Fruit fly (Drosophila melanogaster) whole organism, pupa: ENCODE data around the gene CG9737.

ENCODE experiments used
- CG10348 ChIP-seq: fragments of 200-800 bp; sonication (Bioruptor generic); IDR thresholded peaks from 2 replicates; pipeline ENCODE4 v1.3.6; 2022; ENCODE audit warnings: missing biosample characterization, missing genetic modification characterization
- CG12605 ChIP-seq: fragments of 200-800 bp; sonication (Bioruptor generic); IDR thresholded peaks from 2 replicates; pipeline ENCODE4 v1.3.6; 2022; ENCODE audit warnings: missing biosample characterization, missing genetic modification characterization
- CG13204 ChIP-seq: fragments of 200-800 bp; sonication (Bioruptor generic); optimal IDR thresholded peaks from 2 replicates; lab custom pipeline; 2018; ENCODE audit warnings: missing biosample characterization, mild to moderate bottlenecking, missing genetic modification characterization, moderate library complexity
- CG14655 ChIP-seq: fragments of 200-800 bp; sonication (Bioruptor generic); optimal IDR thresholded peaks from 3 replicates; lab custom pipeline; 2017; ENCODE audit warnings: mild to moderate bottlenecking, missing biosample characterization, missing genetic modification reagents, missing genetic modification characterization
- CG15710 ChIP-seq: fragments of 200-800 bp; sonication (Bioruptor generic); optimal IDR thresholded peaks from 2 replicates; lab custom pipeline; 2018; ENCODE audit warnings: missing biosample characterization, mild to moderate bottlenecking, missing genetic modification characterization, moderate library complexity
- CG17806 ChIP-seq: fragments of 200-800 bp; sonication (Bioruptor generic); optimal IDR thresholded peaks from 2 replicates; lab custom pipeline; 2018; ENCODE audit warnings: missing biosample characterization, mild to moderate bottlenecking, missing genetic modification characterization, moderate library complexity
- CG32121 ChIP-seq: fragments of 200-800 bp; sonication (Bioruptor generic); IDR thresholded peaks from 2 replicates; pipeline ENCODE4 v1.3.6; 2022; ENCODE audit warnings: missing biosample characterization, missing genetic modification characterization
- CG34367 ChIP-seq: fragments of 200-800 bp; sonication (Bioruptor generic); optimal IDR thresholded peaks from 2 replicates; lab custom pipeline; 2018; ENCODE audit warnings: missing biosample characterization, mild to moderate bottlenecking, missing genetic modification characterization
- CG4496 ChIP-seq: fragments of 200-800 bp; sonication (Bioruptor generic); IDR thresholded peaks from 3 replicates; pipeline ENCODE4 v1.3.6; 2022; ENCODE audit warnings: missing biosample characterization, missing genetic modification characterization
- CG8159 ChIP-seq: fragments of 200-800 bp; sonication (Bioruptor generic); optimal IDR thresholded peaks from 3 replicates; lab custom pipeline; 2018; ENCODE audit warnings: missing biosample characterization, mild to moderate bottlenecking, missing genetic modification characterization, moderate library complexity
- CG8301 ChIP-seq: fragments of 200-800 bp; sonication (Bioruptor generic); optimal IDR thresholded peaks from 2 replicates; lab custom pipeline; 2018; ENCODE audit warnings: missing biosample characterization, mild to moderate bottlenecking, missing genetic modification characterization
- CG9948 ChIP-seq: fragments of 200-800 bp; sonication (Bioruptor generic); optimal IDR thresholded peaks from 2 replicates; lab custom pipeline; 2018; ENCODE audit warnings: missing biosample characterization, mild to moderate bottlenecking, missing genetic modification characterization, moderate library complexity
- D1 ChIP-seq: fragments of 200-800 bp; sonication (Bioruptor generic); optimal IDR thresholded peaks from 2 replicates; lab custom pipeline; 2018; ENCODE audit warnings: missing biosample characterization, mild to moderate bottlenecking, missing genetic modification characterization, moderate library complexity
- EcR ChIP-seq: fragments of 200-800 bp; sonication (Bioruptor generic); optimal IDR thresholded peaks from 3 replicates; lab custom pipeline; 2019; ENCODE audit warnings: missing biosample characterization, missing genetic modification characterization, mild to moderate bottlenecking, moderate library complexity, missing genetic modification reagents
- Ets98B ChIP-seq: fragments of 200-800 bp; sonication (Bioruptor generic); IDR thresholded peaks from 2 replicates; pipeline ENCODE4 v1.3.6; 2022; ENCODE audit warnings: missing biosample characterization, missing genetic modification characterization
- Pif1A ChIP-seq: fragments of 200-800 bp; sonication (Bioruptor generic); optimal IDR thresholded peaks from 3 replicates; lab custom pipeline; 2016; ENCODE audit warnings: missing biosample characterization, missing genetic modification characterization
- Pif1B ChIP-seq: fragments of 200-800 bp; sonication (Bioruptor generic); optimal IDR thresholded peaks from 3 replicates; lab custom pipeline; 2016; ENCODE audit warnings: missing biosample characterization, missing genetic modification characterization
- Snoo ChIP-seq: fragments of 200-800 bp; sonication (Bioruptor generic); optimal IDR thresholded peaks from 3 replicates; lab custom pipeline; 2017; ENCODE audit warnings: missing biosample characterization, mild to moderate bottlenecking, missing genetic modification characterization, inconsistent platforms
- fd96Ca ChIP-seq: fragments of 200-800 bp; sonication (Bioruptor generic); IDR thresholded peaks from 3 replicates; pipeline ENCODE4 v1.3.6; 2022; ENCODE audit warnings: missing biosample characterization, missing genetic modification characterization
- gl ChIP-seq: fragments of 200-800 bp; sonication (Bioruptor generic); optimal IDR thresholded peaks from 2 replicates; lab custom pipeline; 2018; ENCODE audit warnings: missing biosample characterization, mild to moderate bottlenecking, missing genetic modification characterization
- rn ChIP-seq: fragments of 200-800 bp; sonication (Bioruptor generic); IDR thresholded peaks from 2 replicates; pipeline ENCODE4 v1.3.6; 2022; ENCODE audit warnings: missing biosample characterization, missing genetic modification characterization

CG9737 gene

dm6 chr3R:30222236-30222635 lies 20.9 kb downstream of the CG9737 start:
- TF ChIP-seq CG34367 (no peak), Snoo (tag; lab: Kevin White, UChicago) (no peak), CG13204 (GFP tag; lab: Kevin White, UChicago) (no peak), CG17806 (tag; lab: Kevin White, UChicago) (no peak), CG8159 (tag; lab: Kevin White, UChicago) (no peak), CG4496 (GFP tag; lab: Robert Waterston, UW) (no peak), CG10348 (GFP tag; lab: Robert Waterston, UW) (no peak), CG15710 (tag; lab: Kevin White, UChicago) (no peak), CG9948 (no peak), CG8301 (no peak), CG32121 (GFP tag; lab: Robert Waterston, UW) (no peak), Ets98B (GFP tag; lab: Robert Waterston, UW) (no peak), Pif1B (GFP tag; lab: Kevin White, UChicago) (no peak)

dm6 chr3R:30216210-30216609 lies 26.9 kb downstream of the CG9737 start, which contains the start of gene CecC:
TSS of gene CecC (plus strand) at chr3R:30216484.
- TF ChIP-seq CG13204 (GFP tag; lab: Kevin White, UChicago) (no peak), D1 (no peak), CG9948 (no peak)

- TF ChIP-seq Pif1B (GFP tag; lab: Kevin White, UChicago) (no peak), D1 (no peak), fd96Ca (GFP tag; lab: Robert Waterston, UW) (no peak), CG32121 (GFP tag; lab: Robert Waterston, UW) (no peak), CG4496 (GFP tag; lab: Robert Waterston, UW) (no peak), CG8301 (no peak), CG14655 (GFP tag; lab: Kevin White, UChicago) (no peak), CG17806 (tag; lab: Kevin White, UChicago) (no peak), CG15710 (tag; lab: Kevin White, UChicago) (no peak), CG34367 (no peak), Ets98B (GFP tag; lab: Robert Waterston, UW) (no peak), CG10348 (GFP tag; lab: Robert Waterston, UW) (no peak), Pif1A (GFP tag; lab: Kevin White, UChicago) (no peak), Snoo (tag; lab: Kevin White, UChicago) (no peak), CG12605 (GFP tag; lab: Robert Waterston, UW) (no peak), EcR (GFP tag; lab: Kevin White, UChicago) (no peak), gl (tag; lab: Kevin White, UChicago) (no peak), CG8159 (tag; lab: Kevin White, UChicago) (no peak)
Observed at dm6 chr3R:30215020-30215419, 28.1 kb downstream of the CG9737 start.

- TF ChIP-seq gl (tag; lab: Kevin White, UChicago) (no peak), CG15710 (tag; lab: Kevin White, UChicago) (no peak), CG13204 (GFP tag; lab: Kevin White, UChicago) (no peak), CG14655 (GFP tag; lab: Kevin White, UChicago) (no peak), CG12605 (GFP tag; lab: Robert Waterston, UW) (no peak), EcR (GFP tag; lab: Kevin White, UChicago) (no peak), D1 (no peak), CG17806 (tag; lab: Kevin White, UChicago) (no peak), CG32121 (GFP tag; lab: Robert Waterston, UW) (no peak), CG34367 (no peak), CG10348 (GFP tag; lab: Robert Waterston, UW) (no peak), CG4496 (GFP tag; lab: Robert Waterston, UW) (no peak), CG8159 (tag; lab: Kevin White, UChicago) (no peak), Snoo (tag; lab: Kevin White, UChicago) (no peak), rn (GFP tag; lab: Robert Waterston, UW) (no peak), CG9948 (no peak), fd96Ca (GFP tag; lab: Robert Waterston, UW) (no peak), Pif1A (GFP tag; lab: Kevin White, UChicago) (no peak)
Observed at dm6 chr3R:30213697-30214096, 29.4 kb downstream of the CG9737 start, which contains the start of gene CecB. TSS of gene CecB (minus strand) at chr3R:30213797.

- no peak for TF ChIP-seq CG14655 (GFP tag; lab: Kevin White, UChicago)
- TF ChIP-seq CG10348 (GFP tag; lab: Robert Waterston, UW) = no peak
- TF ChIP-seq Pif1A (GFP tag; lab: Kevin White, UChicago) = no peak
- TF ChIP-seq CG8159 (tag; lab: Kevin White, UChicago) = no peak
- TF ChIP-seq gl (tag; lab: Kevin White, UChicago) = no peak
- no peak for TF ChIP-seq CG17806 (tag; lab: Kevin White, UChicago)
- TF ChIP-seq D1 = no peak
- no peak for TF ChIP-seq rn (GFP tag; lab: Robert Waterston, UW)
- no peak for TF ChIP-seq CG32121 (GFP tag; lab: Robert Waterston, UW)
Observed at dm6 chr3R:30211856-30212255, 31.3 kb downstream of the CG9737 start, which contains the start of gene CecA2. TSS of gene CecA2 (plus strand) at chr3R:30212156.

- TF ChIP-seq CG4496 (GFP tag; lab: Robert Waterston, UW) = no peak
- no peak for TF ChIP-seq EcR (GFP tag; lab: Kevin White, UChicago)
- no peak for TF ChIP-seq CG12605 (GFP tag; lab: Robert Waterston, UW)
- TF ChIP-seq CG10348 (GFP tag; lab: Robert Waterston, UW) = no peak
- TF ChIP-seq CG8159 (tag; lab: Kevin White, UChicago) = no peak
Observed at dm6 chr3R:30210560-30210959, 32.6 kb downstream of the CG9737 start, which contains the start of gene CecA1. TSS of gene CecA1 (plus strand) at chr3R:30210874.
